Worm (Caenorhabditis elegans): ENCODE measurements around the gene C54G10.1.

The C54G10.1 gene

DNA sequence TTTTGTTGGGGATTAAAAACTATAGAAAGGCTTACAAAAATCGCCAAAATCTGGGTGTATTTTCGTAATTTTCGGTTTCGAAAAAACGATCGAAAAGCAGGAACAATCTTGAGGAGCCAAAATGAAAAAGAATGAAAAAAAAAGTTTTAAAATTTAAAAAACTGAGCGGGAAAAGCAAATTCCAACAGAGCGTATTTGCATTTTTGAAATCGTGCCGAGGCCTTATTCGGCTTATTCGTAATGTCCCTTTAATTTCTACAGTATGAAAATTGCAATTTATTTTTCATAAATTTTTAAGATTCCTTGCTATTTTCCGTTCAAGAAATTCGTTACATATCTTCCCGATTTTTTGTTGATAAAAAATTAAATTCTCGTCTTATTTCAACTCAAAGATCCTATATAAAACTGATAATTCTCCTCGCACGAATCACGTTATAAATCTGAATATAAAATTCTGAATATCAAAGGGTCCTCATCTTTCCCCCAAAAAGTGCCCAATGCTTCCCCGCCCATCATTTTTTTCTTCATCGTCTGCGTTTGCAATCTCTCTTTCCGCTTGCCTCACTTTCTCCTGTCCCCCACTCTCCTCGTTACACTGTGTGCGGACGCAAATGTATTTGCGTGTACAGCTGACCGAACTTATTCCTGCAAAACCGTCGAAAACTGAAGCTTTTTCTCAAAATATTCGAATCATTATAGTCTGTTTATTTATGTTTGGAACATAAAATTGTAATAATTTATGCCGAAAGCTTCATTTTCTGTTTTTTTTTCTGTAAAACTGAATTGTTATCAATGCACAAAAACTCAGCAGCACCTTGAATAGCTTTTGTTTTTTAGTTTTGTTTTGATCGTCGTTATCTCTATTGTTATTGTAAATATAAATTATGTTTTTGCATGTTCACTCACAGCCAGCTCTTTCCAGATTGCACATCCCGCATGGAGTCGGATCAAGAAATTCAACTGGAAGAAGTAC lies 5.2 kb downstream of the C54G10.1 start, which contains the start of the genes rfc-1 and pmp-3 (continued):
- TF ChIP-seq unc-86 (tag; optimal IDR thresholded peaks at IDR 0.05) = no peak
- no peak for TF ChIP-seq nhr-28 (tag; optimal IDR thresholded peaks at IDR 0.05)
- no peak for TF ChIP-seq ceh-82 (tag; optimal IDR thresholded peaks at IDR 0.05)
- no peak for TF ChIP-seq xbp-1 (tag; optimal IDR thresholded peaks at IDR 0.05)
- TF ChIP-seq grh-1 (GFP tag; IDR thresholded peaks at IDR 0.05) = no peak
- TF ChIP-seq pqm-1 (tag; optimal IDR thresholded peaks at IDR 0.05) = no peak
- TF ChIP-seq nhr-85 (tag) = peak; percentile 20
- peak; percentile 36 for TF ChIP-seq snu-23 (GFP tag; optimal IDR thresholded peaks at IDR 0.05)
- no peak for TF ChIP-seq unc-30 (tag; optimal IDR thresholded peaks at IDR 0.05)
- no peak for TF ChIP-seq hlh-4 (tag; optimal IDR thresholded peaks at IDR 0.05)
- TF ChIP-seq fkh-4 (tag; optimal IDR thresholded peaks at IDR 0.05; ENCODE audit: borderline replicate concordance) = no peak
- no peak for TF ChIP-seq ama-1 (optimal IDR thresholded peaks at IDR 0.05)
- TF ChIP-seq fkh-10 (GFP tag; optimal IDR thresholded peaks at IDR 0.05) = no peak
- TF ChIP-seq ztf-11 (tag; optimal IDR thresholded peaks at IDR 0.05) = no peak
- TF ChIP-seq nhr-19 (GFP tag; conservative IDR thresholded peaks at IDR 0.05) = no peak
- TF ChIP-seq ceh-63 (GFP tag; optimal IDR thresholded peaks at IDR 0.05) = no peak
- peak; percentile 30 for TF ChIP-seq nhr-20 (tag; optimal IDR thresholded peaks at IDR 0.05)
- no peak for TF ChIP-seq mef-2 (tag; optimal IDR thresholded peaks at IDR 0.05)
- TF ChIP-seq C16A3.4 (tag; optimal IDR thresholded peaks at IDR 0.05) = no peak
- no peak for TF ChIP-seq egl-13 (tag; optimal IDR thresholded peaks at IDR 0.05)
- TF ChIP-seq sptf-1 (tag; optimal IDR thresholded peaks at IDR 0.05) = no peak
- no peak for TF ChIP-seq nhr-77 (tag; optimal IDR thresholded peaks at IDR 0.05)
- no peak for TF ChIP-seq nhr-84 (tag; optimal IDR thresholded peaks at IDR 0.05)
- TF ChIP-seq irx-1 (tag; optimal IDR thresholded peaks at IDR 0.05) = peak; percentile 5
- no peak for TF ChIP-seq elt-3 (tag; optimal IDR thresholded peaks at IDR 0.05)
- no peak for TF ChIP-seq efl-3 (GFP tag; optimal IDR thresholded peaks at IDR 0.05)
- TF ChIP-seq lin-15B (tag; optimal IDR thresholded peaks at IDR 0.05) = peak; percentile 29

DNA sequence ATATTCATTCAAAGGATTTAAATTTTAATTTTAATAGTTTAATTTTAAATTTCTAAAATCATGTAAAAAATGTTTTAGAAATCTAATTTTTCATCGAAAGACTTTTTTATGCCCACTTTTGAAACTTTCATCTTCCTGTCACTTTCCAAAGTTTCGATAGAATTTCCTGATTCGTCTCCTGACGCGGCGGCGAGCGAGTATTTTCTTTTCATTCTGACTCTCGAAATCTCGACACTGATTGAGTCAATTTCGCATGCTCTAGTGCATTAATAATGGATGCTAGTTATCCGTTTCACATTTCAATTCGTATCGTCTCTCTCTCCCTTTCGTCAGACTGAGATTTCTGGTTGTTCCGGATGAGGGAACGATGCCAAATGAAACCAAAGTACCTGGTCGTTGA lies 7.9 kb downstream of the C54G10.1 start:
- TF ChIP-seq lin-14 (GFP tag; optimal IDR thresholded peaks at IDR 0.05) (peak; percentile 45), lin-35 (GFP tag; optimal IDR thresholded peaks at IDR 0.05) (no peak), fkh-4 (tag; optimal IDR thresholded peaks at IDR 0.05; ENCODE audit: borderline replicate concordance) (no peak), fkh-10 (GFP tag; optimal IDR thresholded peaks at IDR 0.05) (peak; percentile 86), pag-3 (tag; optimal IDR thresholded peaks at IDR 0.05; ENCODE audit: borderline replicate concordance, insufficient read depth) (no peak), isw-1 (GFP tag; IDR thresholded peaks at IDR 0.05) (no peak), nhr-84 (tag; optimal IDR thresholded peaks at IDR 0.05) (no peak), C16A3.4 (tag; optimal IDR thresholded peaks at IDR 0.05) (no peak), snpc-4 (tag; optimal IDR thresholded peaks at IDR 0.05) (no peak), jun-1 (tag; optimal IDR thresholded peaks at IDR 0.05) (no peak), C04F5.9 (tag; optimal IDR thresholded peaks at IDR 0.05) (no peak), pax-3 (tag; optimal IDR thresholded peaks at IDR 0.05) (no peak), efl-1 (optimal IDR thresholded peaks at IDR 0.05) (no peak), efl-1 (GFP tag; optimal IDR thresholded peaks at IDR 0.05 in 1 of 2) (peak in 1 of 2 experiments; percentile 66), rnt-1 (tag; optimal IDR thresholded peaks at IDR 0.05) (no peak), C34B4.2 (tag; optimal IDR thresholded peaks at IDR 0.05) (no peak), grh-1 (GFP tag; IDR thresholded peaks at IDR 0.05) (no peak), lin-13 (GFP tag; optimal IDR thresholded peaks at IDR 0.05) (no peak), lsy-2 (tag; optimal IDR thresholded peaks at IDR 0.05) (no peak)
